Fruit fly (Drosophila melanogaster) whole organism, wandering third instar larva: ENCODE measurements around the gene Prx1.
A peak's percentile ranks its signal among the peaks of the same experiment; 100 is the strongest.

Source experiments
- Abd-B ChIP-seq: fragments of >200 bp; optimal IDR thresholded peaks from 2 replicates; lab custom pipeline; 2017; ENCODE audit warnings: missing biosample characterization, missing genetic modification characterization
- CG32264 ChIP-seq: fragments of 200-800 bp; sonication (Bioruptor generic); optimal IDR thresholded peaks from 2 replicates; lab custom pipeline; 2016; ENCODE audit warnings: missing biosample characterization, missing genetic modification characterization
- CG9705 ChIP-seq: fragments of 200-800 bp; sonication (Bioruptor generic); optimal IDR thresholded peaks from 2 replicates; lab custom pipeline; 2018; ENCODE audit warnings: missing biosample characterization, mild to moderate bottlenecking, missing genetic modification characterization
- CrebA ChIP-seq: fragments of 200-800 bp; sonication (Bioruptor generic); optimal IDR thresholded peaks from 2 replicates; lab custom pipeline; 2016; ENCODE audit warnings: missing biosample characterization, mild to moderate bottlenecking, missing genetic modification characterization, borderline replicate concordance
- Dfd ChIP-seq: fragments of >200 bp; optimal IDR thresholded peaks from 2 replicates; lab custom pipeline; 2017; ENCODE audit warnings: missing biosample characterization, missing genetic modification characterization
- Dif ChIP-seq: fragments of 200-275, 200-300 bp; sonication (Bioruptor generic); optimal IDR thresholded peaks from 2 replicates; lab custom pipeline; 2018; ENCODE audit warnings: missing biosample characterization, missing genetic modification characterization; ENCODE audit not compliant: partially characterized antibody
- GATAd ChIP-seq: sonication (Bioruptor generic); optimal IDR thresholded peaks from 2 replicates; lab custom pipeline; 2016; ENCODE audit warnings: missing biosample characterization, missing genetic modification characterization
- HLH106 ChIP-seq: fragments of 200-800 bp; optimal IDR thresholded peaks from 3 replicates; lab custom pipeline; 2019; ENCODE audit warnings: missing biosample characterization, mild to moderate bottlenecking, missing genetic modification characterization, moderate library complexity
- Hnf4 ChIP-seq: fragments of 200-800 bp; sonication (Bioruptor generic); optimal IDR thresholded peaks from 2 replicates; lab custom pipeline; 2016; ENCODE audit warnings: missing biosample characterization, mild to moderate bottlenecking, missing genetic modification characterization
- Hr78 ChIP-seq: fragments of >200 bp; optimal IDR thresholded peaks from 2 replicates; lab custom pipeline; 2017; ENCODE audit warnings: missing biosample characterization, missing genetic modification characterization
- Hr83 ChIP-seq: fragments of 200-300 bp; sonication (Bioruptor generic); optimal IDR thresholded peaks from 2 replicates; lab custom pipeline; 2016; ENCODE audit warnings: missing biosample characterization, mild to moderate bottlenecking, missing genetic modification characterization, moderate library complexity; ENCODE audit not compliant: poor library complexity, severe bottlenecking
- Jra ChIP-seq: sonication (Bioruptor generic); optimal IDR thresholded peaks from 2 replicates; lab custom pipeline; 2016; ENCODE audit warnings: missing biosample characterization, missing genetic modification characterization
- Mio ChIP-seq: sonication (Bioruptor generic); optimal IDR thresholded peaks from 2 replicates; lab custom pipeline; 2016; ENCODE audit warnings: missing biosample characterization, missing genetic modification characterization
- Myc ChIP-seq: fragments of >200 bp; optimal IDR thresholded peaks from 2 replicates; lab custom pipeline; 2017
- N ChIP-seq: fragments of >200 bp; optimal IDR thresholded peaks from 2 replicates; lab custom pipeline; 2018; ENCODE audit warnings: missing biosample characterization, missing external identifiers, missing genetic modification characterization
- OdsH ChIP-seq: fragments of 200-800 bp; sonication (Bioruptor generic); optimal IDR thresholded peaks from 2 replicates; lab custom pipeline; 2016; ENCODE audit warnings: missing biosample characterization, mild to moderate bottlenecking, missing genetic modification characterization
- Rel ChIP-seq, 2 experiments: fragments of 200-800 bp; sonication (Bioruptor generic) in 1 of 2; optimal IDR thresholded peaks; 2 replicates in 1 of 2; 3 replicates in 1 of 2; lab custom pipeline; 2016 to 2019; ENCODE audit warnings: mild to moderate bottlenecking in 2 of 2, missing biosample characterization in 2 of 2, missing genetic modification characterization in 2 of 2, moderate library complexity in 1 of 2
- Sp1 ChIP-seq: fragments of 200-800 bp; sonication (Bioruptor generic); optimal IDR thresholded peaks from 3 replicates; lab custom pipeline; 2019; ENCODE audit warnings: missing biosample characterization, mild to moderate bottlenecking, missing genetic modification characterization, moderate library complexity
- Vsx2 ChIP-seq: fragments of 200-300, 225-300 bp; sonication (Bioruptor generic); optimal IDR thresholded peaks from 2 replicates; lab custom pipeline; 2018; ENCODE audit warnings: missing biosample characterization, missing genetic modification characterization; ENCODE audit not compliant: partially characterized antibody
- br ChIP-seq: fragments of 200-800 bp; sonication (Bioruptor generic); optimal IDR thresholded peaks from 2 replicates; lab custom pipeline; 2016; ENCODE audit warnings: missing biosample characterization, missing genetic modification characterization
- brk ChIP-seq: fragments of 200-800 bp; sonication (Bioruptor generic); optimal IDR thresholded peaks from 2 replicates; lab custom pipeline; 2016; ENCODE audit warnings: missing biosample characterization, mild to moderate bottlenecking, missing genetic modification characterization
- dl ChIP-seq, 2 experiments: fragments of 175-275, 200-275 bp in 1 of 2; fragments of 200-275 bp in 1 of 2; sonication (Bioruptor generic); optimal IDR thresholded peaks; lab custom pipeline; 2018; ENCODE audit warnings: mild to moderate bottlenecking in 2 of 2, missing biosample characterization in 2 of 2, missing genetic modification characterization in 2 of 2, moderate library complexity in 2 of 2; ENCODE audit not compliant: partially characterized antibody in 2 of 2, insufficient read depth in 1 of 2
- dmrt93B ChIP-seq: fragments of 200-800 bp; sonication (Bioruptor generic); optimal IDR thresholded peaks from 2 replicates; lab custom pipeline; 2018; ENCODE audit warnings: missing biosample characterization, mild to moderate bottlenecking, missing genetic modification characterization
- dsf ChIP-seq: sonication (Bioruptor generic); optimal IDR thresholded peaks from 2 replicates; lab custom pipeline; 2016; ENCODE audit warnings: missing biosample characterization, missing genetic modification characterization, borderline replicate concordance
- ey ChIP-seq: fragments of 200-800 bp; sonication (Bioruptor generic); optimal IDR thresholded peaks from 2 replicates; lab custom pipeline; 2016; ENCODE audit warnings: missing biosample characterization, missing genetic modification characterization
- foxo ChIP-seq, 2 experiments: fragments of 200-800 bp; sonication (Bioruptor generic); optimal IDR thresholded peaks; 2 replicates in 1 of 2; 3 replicates in 1 of 2; lab custom pipeline; 2016 to 2017; ENCODE audit warnings: missing biosample characterization in 2 of 2, missing genetic modification characterization in 2 of 2
- fru ChIP-seq: fragments of 200-800 bp; sonication (Bioruptor generic); optimal IDR thresholded peaks from 3 replicates; lab custom pipeline; 2016; ENCODE audit warnings: missing biosample characterization, mild to moderate bottlenecking, missing genetic modification characterization
- h ChIP-seq: fragments of 200-800 bp; sonication (Bioruptor generic); optimal IDR thresholded peaks from 3 replicates; lab custom pipeline; 2016; ENCODE audit warnings: missing biosample characterization, mild to moderate bottlenecking, missing genetic modification characterization
- jim ChIP-seq: fragments of 175-275, 200-325 bp; sonication (Bioruptor generic); optimal IDR thresholded peaks from 2 replicates; lab custom pipeline; 2016; ENCODE audit warnings: missing biosample characterization, mild to moderate bottlenecking, missing genetic modification characterization
- lola ChIP-seq: fragments of >200 bp; optimal IDR thresholded peaks from 2 replicates; lab custom pipeline; 2017; ENCODE audit warnings: missing biosample characterization, missing genetic modification characterization
- pan ChIP-seq: fragments of >200 bp; optimal IDR thresholded peaks from 2 replicates; lab custom pipeline; 2017
- psq ChIP-seq: fragments of 200-800 bp; sonication (Bioruptor generic); optimal IDR thresholded peaks from 3 replicates; lab custom pipeline; 2017; ENCODE audit warnings: missing biosample characterization, mild to moderate bottlenecking, missing genetic modification characterization, moderate library complexity
- rgr ChIP-seq: fragments of 200-800 bp; sonication (Bioruptor generic); optimal IDR thresholded peaks from 3 replicates; lab custom pipeline; 2016; ENCODE audit warnings: missing biosample characterization, mild to moderate bottlenecking, missing genetic modification characterization
- sage ChIP-seq: fragments of 200-800 bp; sonication (Bioruptor generic); optimal IDR thresholded peaks from 2 replicates; lab custom pipeline; 2016; ENCODE audit warnings: missing biosample characterization, mild to moderate bottlenecking, missing genetic modification characterization
- sv ChIP-seq: fragments of 200-800 bp; sonication (Bioruptor generic); optimal IDR thresholded peaks from 3 replicates; lab custom pipeline; 2016; ENCODE audit warnings: missing biosample characterization, missing genetic modification characterization
- tai ChIP-seq: sonication (Bioruptor generic); optimal IDR thresholded peaks from 2 replicates; lab custom pipeline; 2016; ENCODE audit warnings: missing biosample characterization, missing genetic modification characterization
- usp ChIP-seq: fragments of >200 bp; optimal IDR thresholded peaks from 2 replicates; lab custom pipeline; 2017; ENCODE audit warnings: missing biosample characterization, missing genetic modification characterization
- woc ChIP-seq: sonication (Bioruptor generic); optimal IDR thresholded peaks from 2 replicates; lab custom pipeline; 2016; ENCODE audit warnings: missing biosample characterization, mild to moderate bottlenecking, missing genetic modification characterization

Prx1 gene

DNA sequence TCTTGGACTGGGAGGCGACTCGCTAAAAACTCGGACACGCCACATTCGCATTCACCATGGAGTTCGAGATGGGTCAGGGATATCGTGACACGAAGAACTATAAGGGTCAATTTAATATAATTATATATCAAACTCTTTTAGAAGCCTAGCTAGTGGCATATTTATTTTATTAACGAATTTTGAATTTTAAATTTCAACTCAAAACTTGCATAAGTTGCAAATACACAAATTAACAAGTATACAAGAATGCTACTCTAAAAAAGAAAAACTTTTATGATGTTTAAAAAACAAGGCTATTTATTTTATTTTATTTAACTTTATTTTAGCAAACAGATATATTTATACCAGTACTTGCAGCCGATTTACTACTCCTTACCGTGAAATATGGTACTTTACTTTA lies 1.6 kb upstream of the Prx1 start:
- TF ChIP-seq Dif (GFP tag; lab: Kevin White, UChicago) (no peak), foxo (GFP tag; optimal IDR thresholded peaks at IDR 0.05; lab: Kevin White, UChicago) (peak in 1 of 2 experiments; percentile 28), h (GFP tag; lab: Kevin White, UChicago) (peak; percentile 3), CrebA (GFP tag; lab: Kevin White, UChicago) (no peak), Hr83 (GFP tag; lab: Kevin White, UChicago) (no peak), Jra (GFP tag; lab: Kevin White, UChicago) (no peak), psq (GFP tag; lab: Kevin White, UChicago) (peak; percentile 27), Vsx2 (no peak), HLH106 (tag; lab: Kevin White, UChicago) (no peak), Sp1 (GFP tag; lab: Kevin White, UChicago) (no peak), Mio (GFP tag; lab: Kevin White, UChicago) (no peak), fru (GFP tag; lab: Kevin White, UChicago) (no peak), rgr (GFP tag; lab: Kevin White, UChicago) (no peak), dmrt93B (GFP tag; lab: Kevin White, UChicago) (no peak), Hr78 (no peak), Myc (lab: Kevin White, UChicago) (no peak), CG32264 (GFP tag; lab: Kevin White, UChicago) (no peak), OdsH (GFP tag; lab: Kevin White, UChicago) (no peak), sage (GFP tag; lab: Kevin White, UChicago) (no peak), pan (lab: Kevin White, UChicago) (no peak), dl (GFP tag; optimal IDR thresholded peaks at IDR 0.05; lab: Kevin White, UChicago; ENCODE audit: insufficient read depth in 1 of 2, partially characterized antibody in 2 of 2) (no peak), CG9705 (GFP tag; lab: Kevin White, UChicago) (no peak), sv (no peak), brk (no peak)

- TF ChIP-seq OdsH (GFP tag; lab: Kevin White, UChicago) (peak; percentile 42), sage (GFP tag; lab: Kevin White, UChicago) (peak; percentile 52), CrebA (GFP tag; lab: Kevin White, UChicago) (no peak), dsf (GFP tag; lab: Kevin White, UChicago) (no peak), Hr78 (no peak), Rel (GFP tag; optimal IDR thresholded peaks at IDR 0.05; lab: Kevin White, UChicago) (no peak), Rel (tag; optimal IDR thresholded peaks at IDR 0.05; lab: Kevin White, UChicago) (no peak), Hr83 (GFP tag; lab: Kevin White, UChicago) (no peak), lola (GFP tag; lab: Kevin White, UChicago) (no peak), dl (GFP tag; optimal IDR thresholded peaks at IDR 0.05; lab: Kevin White, UChicago; ENCODE audit: insufficient read depth in 1 of 2, partially characterized antibody in 2 of 2) (no peak), foxo (GFP tag; optimal IDR thresholded peaks at IDR 0.05; lab: Kevin White, UChicago) (peak in 1 of 2 experiments; percentile 55), woc (GFP tag; lab: Kevin White, UChicago) (no peak), Dif (GFP tag; lab: Kevin White, UChicago) (no peak), CG9705 (GFP tag; lab: Kevin White, UChicago) (peak; percentile 9), ey (GFP tag; lab: Kevin White, UChicago) (no peak), tai (GFP tag; lab: Kevin White, UChicago) (no peak), fru (GFP tag; lab: Kevin White, UChicago) (peak; percentile 36), rgr (GFP tag; lab: Kevin White, UChicago) (no peak), HLH106 (tag; lab: Kevin White, UChicago) (peak; percentile 65), Myc (lab: Kevin White, UChicago) (no peak), usp (GFP tag; lab: Kevin White, UChicago) (no peak), Vsx2 (no peak), brk (no peak), psq (GFP tag; lab: Kevin White, UChicago) (peak; percentile 53), dmrt93B (GFP tag; lab: Kevin White, UChicago) (peak; percentile 60), br (no peak), Sp1 (GFP tag; lab: Kevin White, UChicago) (peak; percentile 71), h (GFP tag; lab: Kevin White, UChicago) (no peak), GATAd (GFP tag; lab: Kevin White, UChicago) (no peak), CG32264 (GFP tag; lab: Kevin White, UChicago) (no peak), sv (no peak), pan (lab: Kevin White, UChicago) (no peak), jim (no peak), N (no peak), Dfd (GFP tag; lab: Kevin White, UChicago) (no peak), Mio (GFP tag; lab: Kevin White, UChicago) (no peak), Jra (GFP tag; lab: Kevin White, UChicago) (no peak), Abd-B (GFP tag; lab: Kevin White, UChicago) (no peak), Hnf4 (no peak)
- TF ChIP-seq, all 38 proteins: peak for 9
Measured at dm6 chr3L:15208695-15209450, 1.2 kb downstream of the Prx1 start.
